Worm (Caenorhabditis elegans) whole organism, L4 larva: ENCODE results near the gene ZK402.2.
A peak's percentile ranks its signal among the peaks of the same experiment; 100 is the strongest.

Experiments used
- D1046.2 ChIP-seq: fragments of 200-800 bp; sonication (Bioruptor generic); IDR thresholded peaks from 2 replicates; pipeline ENCODE4 v1.3.6; 2022; ENCODE audit warnings: missing genetic modification characterization, missing compliant biosample characterization
- F10B5.3 ChIP-seq: sonication (generic microtip); optimal IDR thresholded peaks from 2 replicates; lab custom pipeline; 2016; ENCODE audit warnings: mild to moderate bottlenecking, missing genetic modification characterization, missing compliant biosample characterization
- F26F4.8 ChIP-seq: fragments of 200-800 bp; sonication (Bioruptor generic); conservative IDR thresholded peaks from 2 replicates; pipeline ENCODE4 v1.3.6; 2022; ENCODE audit warnings: missing genetic modification characterization, missing compliant biosample characterization
- F37D6.2 ChIP-seq: sonication (generic microtip); optimal IDR thresholded peaks from 2 replicates; lab custom pipeline; 2016; ENCODE audit warnings: mild to moderate bottlenecking, missing genetic modification characterization, missing compliant biosample characterization
- R02D3.7 ChIP-seq: fragments of 150-350 bp; sonication (generic microtip); optimal IDR thresholded peaks from 3 replicates; lab custom pipeline; 2014; ENCODE audit warnings: missing biosample characterization, missing genetic modification characterization
- Y5F2A.4 ChIP-seq: fragments of 200-800 bp; sonication (Bioruptor generic); optimal IDR thresholded peaks from 2 replicates; lab custom pipeline; 2018; ENCODE audit warnings: mild to moderate bottlenecking, missing genetic modification characterization, missing compliant biosample characterization
- Y75B8A.6 ChIP-seq: fragments of 200-800 bp; sonication (Bioruptor generic); IDR thresholded peaks from 2 replicates; pipeline ENCODE4 v1.3.6; 2022; ENCODE audit warnings: missing genetic modification reagents, missing genetic modification characterization, missing compliant biosample characterization
- ZK546.5 ChIP-seq, 2 experiments: sonication (generic microtip); optimal IDR thresholded peaks; 2 replicates each; lab custom pipeline; 2017; ENCODE audit warnings: missing biosample characterization in 2 of 2, missing genetic modification characterization in 2 of 2
- aly-2 ChIP-seq: sonication (generic microtip); optimal IDR thresholded peaks from 2 replicates; lab custom pipeline; 2018; ENCODE audit warnings: missing biosample characterization, missing genetic modification characterization
- ceh-20 ChIP-seq: fragments of 200-800 bp; sonication (Bioruptor generic); IDR thresholded peaks from 2 replicates; pipeline ENCODE4 v1.3.6; 2022; ENCODE audit warnings: missing genetic modification reagents, missing genetic modification characterization, missing compliant biosample characterization
- ceh-32 ChIP-seq: sonication (generic microtip); optimal IDR thresholded peaks from 2 replicates; lab custom pipeline; 2016; ENCODE audit warnings: mild to moderate bottlenecking, missing genetic modification characterization, missing compliant biosample characterization; ENCODE audit not compliant: poor library complexity
- ceh-44 ChIP-seq: fragments of 200-800 bp; sonication (Bioruptor generic); IDR thresholded peaks from 2 replicates; pipeline ENCODE4 v1.3.6; 2022; ENCODE audit warnings: missing genetic modification reagents, missing genetic modification characterization, missing compliant biosample characterization
- ceh-82 ChIP-seq: sonication (generic microtip); optimal IDR thresholded peaks from 2 replicates; lab custom pipeline; 2017; ENCODE audit warnings: missing biosample characterization, missing genetic modification characterization
- cey-2 ChIP-seq: sonication (generic microtip); optimal IDR thresholded peaks from 3 replicates; lab custom pipeline; 2017; ENCODE audit warnings: missing genetic modification characterization, mild to moderate bottlenecking, missing compliant biosample characterization, antibody characterized with exemption, borderline replicate concordance; ENCODE audit not compliant: insufficient read depth
- ctbp-1 ChIP-seq: fragments of 200-800 bp; sonication (Bioruptor generic); IDR thresholded peaks from 2 replicates; pipeline ENCODE4 v1.3.6; 2022; ENCODE audit warnings: missing genetic modification reagents, missing genetic modification characterization, missing compliant biosample characterization
- daf-19 ChIP-seq: fragments of 200-800 bp; sonication (Bioruptor generic); conservative IDR thresholded peaks from 2 replicates; pipeline ENCODE4 v1.3.6; 2022; ENCODE audit warnings: missing genetic modification characterization, missing compliant biosample characterization
- dmd-6 ChIP-seq: fragments of 200-800 bp; sonication (Bioruptor generic); IDR thresholded peaks from 2 replicates; pipeline ENCODE4 v1.3.6; 2022; ENCODE audit warnings: missing genetic modification reagents, missing genetic modification characterization, missing compliant biosample characterization
- dpl-1 ChIP-seq: fragments of 150-350 bp; optimal IDR thresholded peaks from 2 replicates; lab custom pipeline; 2014; ENCODE audit warnings: missing biosample characterization, missing genetic modification reagents, missing genetic modification characterization
- dve-1 ChIP-seq: sonication (generic microtip); optimal IDR thresholded peaks from 2 replicates; lab custom pipeline; 2017; ENCODE audit warnings: antibody characterized with exemption, mild to moderate bottlenecking, missing genetic modification characterization, missing compliant biosample characterization; ENCODE audit not compliant: insufficient read depth
- egl-27 ChIP-seq: sonication (generic microtip); optimal IDR thresholded peaks from 3 replicates; lab custom pipeline; 2017; ENCODE audit warnings: missing biosample characterization, missing genetic modification reagents, missing genetic modification characterization
- gei-8 ChIP-seq: fragments of 200-800 bp; sonication (Bioruptor generic); optimal IDR thresholded peaks from 2 replicates; lab custom pipeline; 2018; ENCODE audit warnings: mild to moderate bottlenecking, missing genetic modification characterization, missing compliant biosample characterization
- hif-1 ChIP-seq, 2 experiments: sonication (generic microtip); optimal IDR thresholded peaks; 2 replicates each; lab custom pipeline; 2016 to 2017; ENCODE audit warnings: missing compliant biosample characterization in 2 of 2, missing genetic modification characterization in 2 of 2, missing genetic modification reagents in 2 of 2, missing genotype in 2 of 2, mild to moderate bottlenecking in 1 of 2
- hlh-30 ChIP-seq: sonication (generic microtip); optimal IDR thresholded peaks from 2 replicates; lab custom pipeline; 2017; ENCODE audit warnings: antibody characterized with exemption, mild to moderate bottlenecking, missing genetic modification characterization, missing compliant biosample characterization; ENCODE audit not compliant: insufficient read depth
- jun-1 ChIP-seq: fragments of 150-350 bp; optimal IDR thresholded peaks from 2 replicates; lab custom pipeline; 2014; ENCODE audit warnings: missing biosample characterization, missing genetic modification reagents, missing genetic modification characterization
- lin-1 ChIP-seq: fragments of 200-800 bp; sonication (Bioruptor generic); IDR thresholded peaks from 2 replicates; pipeline ENCODE4 v1.3.6; 2022; ENCODE audit warnings: missing genetic modification reagents, missing genetic modification characterization, missing compliant biosample characterization
- lin-15B ChIP-seq: fragments of 150-350 bp; sonication (generic microtip); optimal IDR thresholded peaks from 3 replicates; lab custom pipeline; 2014; ENCODE audit warnings: missing biosample characterization, missing genetic modification characterization
- lin-38 ChIP-seq: fragments of 200-800 bp; sonication (Bioruptor generic); IDR thresholded peaks from 2 replicates; pipeline ENCODE4 v1.3.6; 2022; ENCODE audit warnings: missing genetic modification reagents, missing genetic modification characterization, missing compliant biosample characterization
- lir-3 ChIP-seq: sonication (generic microtip); optimal IDR thresholded peaks from 2 replicates; lab custom pipeline; 2016; ENCODE audit warnings: mild to moderate bottlenecking, missing genetic modification characterization, missing compliant biosample characterization
- madf-9 ChIP-seq: fragments of 200-800 bp; sonication (Bioruptor generic); conservative IDR thresholded peaks from 2 replicates; pipeline ENCODE4 v1.3.6; 2022; ENCODE audit warnings: missing genetic modification reagents, missing genetic modification characterization, missing compliant biosample characterization
- mep-1 ChIP-seq: fragments of 150-350 bp; sonication (generic microtip); optimal IDR thresholded peaks from 3 replicates; lab custom pipeline; 2014; ENCODE audit warnings: missing biosample characterization, missing genetic modification characterization
- mxl-2 ChIP-seq: fragments of 200-800 bp; sonication (Bioruptor generic); conservative IDR thresholded peaks from 2 replicates; pipeline ENCODE4 v1.3.6; 2022; ENCODE audit warnings: missing genetic modification reagents, missing genetic modification characterization, missing compliant biosample characterization
- mxl-3 ChIP-seq: fragments of 200-800 bp; sonication (Bioruptor generic); optimal IDR thresholded peaks from 2 replicates; lab custom pipeline; 2018; ENCODE audit warnings: mild to moderate bottlenecking, missing genetic modification characterization, missing compliant biosample characterization
- nhr-42 ChIP-seq: fragments of 200-800 bp; sonication (Bioruptor generic); IDR thresholded peaks from 2 replicates; pipeline ENCODE4 v1.3.6; 2022; ENCODE audit warnings: missing genetic modification characterization, missing compliant biosample characterization
- nhr-6 ChIP-seq: fragments of 150-350 bp; optimal IDR thresholded peaks from 2 replicates; lab custom pipeline; 2014; ENCODE audit warnings: missing biosample characterization, missing genetic modification characterization
- nhr-77 ChIP-seq: fragments of 150-350 bp; optimal IDR thresholded peaks from 2 replicates; lab custom pipeline; 2014; ENCODE audit warnings: missing biosample characterization, missing genetic modification characterization
- pha-4 ChIP-seq, 2 experiments: fragments of 150-350 bp in 1 of 2; fragments of 200-800 bp in 1 of 2; sonication (Bioruptor generic) in 1 of 2; IDR thresholded peaks in 1 of 2; optimal IDR thresholded peaks in 1 of 2; 2 replicates each; pipeline versions ENCODE4 v1.3.6 to Lab custom; 2014 to 2022; ENCODE audit warnings: missing genetic modification characterization in 2 of 2, missing genetic modification reagents in 2 of 2, missing biosample characterization in 1 of 2, missing compliant biosample characterization in 1 of 2
- php-3 ChIP-seq: fragments of 200-800 bp; sonication (Bioruptor generic); IDR thresholded peaks from 2 replicates; pipeline ENCODE4 v1.3.6; 2022; ENCODE audit warnings: missing genetic modification reagents, missing genetic modification characterization, missing compliant biosample characterization
- pqm-1 ChIP-seq: sonication (generic microtip); optimal IDR thresholded peaks from 2 replicates; lab custom pipeline; 2017; ENCODE audit warnings: missing biosample characterization, missing genetic modification characterization
- saeg-2 ChIP-seq: fragments of 200-800 bp; sonication (Bioruptor generic); IDR thresholded peaks from 2 replicates; pipeline ENCODE4 v1.3.6; 2022; ENCODE audit warnings: missing genetic modification reagents, missing genetic modification characterization, missing compliant biosample characterization
- skn-1 ChIP-seq: fragments of 150-350 bp; optimal IDR thresholded peaks from 2 replicates; lab custom pipeline; 2014; ENCODE audit warnings: missing biosample characterization, missing genetic modification characterization
- snpc-4 ChIP-seq: fragments of 150-350 bp; optimal IDR thresholded peaks from 2 replicates; lab custom pipeline; 2014; ENCODE audit warnings: missing biosample characterization, missing genetic modification characterization
- spr-3 ChIP-seq: fragments of 200-800 bp; sonication (Bioruptor generic); optimal IDR thresholded peaks from 2 replicates; lab custom pipeline; 2018; ENCODE audit warnings: mild to moderate bottlenecking, missing genetic modification characterization, missing compliant biosample characterization
- unc-130 ChIP-seq: sonication (generic microtip); optimal IDR thresholded peaks from 2 replicates; lab custom pipeline; 2016; ENCODE audit warnings: missing genetic modification reagents, missing genetic modification characterization, missing compliant biosample characterization
- unc-39 ChIP-seq: sonication (generic microtip); optimal IDR thresholded peaks from 2 replicates; lab custom pipeline; 2017; ENCODE audit warnings: missing biosample characterization, missing genetic modification characterization
- unc-62 ChIP-seq, 3 experiments: fragments of 150-350 bp in 1 of 3; sonication (generic microtip); optimal IDR thresholded peaks in 2 of 3; peaks in 1 of 3; 1 replicate in 1 of 3; 2 replicates in 2 of 3; lab custom pipeline; 2014 to 2017; ENCODE audit warnings: missing biosample characterization in 3 of 3, missing genetic modification characterization in 3 of 3, missing genetic modification reagents in 3 of 3, missing genotype in 1 of 3
- vab-7 ChIP-seq: fragments of 200-800 bp; sonication (Bioruptor generic); IDR thresholded peaks from 2 replicates; pipeline ENCODE4 v1.3.6; 2022; ENCODE audit warnings: missing genetic modification reagents, missing genetic modification characterization, missing compliant biosample characterization
- zag-1 ChIP-seq: fragments of 150-350 bp; optimal IDR thresholded peaks from 2 replicates; lab custom pipeline; 2014; ENCODE audit warnings: missing biosample characterization, missing genetic modification characterization
- zfp-2 ChIP-seq: sonication (generic microtip); optimal IDR thresholded peaks from 2 replicates; lab custom pipeline; 2016; ENCODE audit warnings: mild to moderate bottlenecking, missing genetic modification characterization, missing compliant biosample characterization
- zip-11 ChIP-seq: fragments of 200-800 bp; sonication (Bioruptor generic); IDR thresholded peaks from 2 replicates; pipeline ENCODE4 v1.3.6; 2022; ENCODE audit warnings: missing genetic modification characterization, missing compliant biosample characterization

ZK402.2 gene

DNA sequence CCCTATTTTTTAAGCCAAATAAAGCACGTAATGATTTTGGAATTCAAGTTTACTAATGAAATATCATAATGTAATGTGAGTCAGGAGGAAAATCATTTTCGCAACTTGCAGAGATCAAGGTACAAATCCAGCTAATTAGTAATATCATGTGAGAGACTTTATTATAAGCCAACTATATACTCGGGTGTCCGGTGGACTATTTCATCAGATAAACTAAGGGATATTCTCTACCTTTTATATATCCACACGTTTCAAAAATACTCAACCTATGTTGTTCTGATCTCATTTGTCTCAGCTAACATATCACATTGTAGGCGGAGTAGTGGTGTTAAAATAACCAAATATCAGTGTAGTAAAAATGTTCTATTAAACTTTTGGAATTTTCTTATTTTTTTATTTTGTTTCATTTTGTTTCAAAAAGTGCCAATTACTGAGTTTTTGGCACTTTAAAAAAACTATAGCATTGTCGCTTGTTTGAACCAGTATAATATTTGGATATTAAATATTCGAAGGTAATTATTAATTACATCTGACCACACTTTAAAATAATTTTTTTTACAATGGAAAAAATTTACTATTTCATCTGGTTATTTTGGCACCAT, 14.1 kb upstream of the ZK402.2 start:
- TF ChIP-seq hlh-30 (peak; percentile 95), ceh-44 (GFP tag; lab: Robert Waterston, UW) (0 out of 2 replicates have a peak, but pooled peaks have one; percentile 32), aly-2 (tag; lab: Kevin White, UChicago) (no peak), R02D3.7 (tag; lab: Kevin White, UChicago) (no peak), lin-15B (tag; lab: Kevin White, UChicago) (no peak), Y75B8A.6 (GFP tag; lab: Robert Waterston, UW) (no peak), dve-1 (tag; lab: Kevin White, UChicago) (peak; percentile 94), nhr-42 (GFP tag; lab: Robert Waterston, UW) (peak; percentile 96), skn-1 (tag; lab: Kevin White, UChicago) (no peak), F26F4.8 (no peak), unc-62 (GFP tag; optimal IDR thresholded peaks at IDR 0.05 in 1 of 2; lab: Kevin White, UChicago) (peak; percentile 70 to 97), unc-62 (tag; optimal IDR thresholded peaks at IDR 0.05; lab: Kevin White, UChicago) (peak; percentile 36), pha-4 (GFP tag; IDR thresholded peaks at IDR 0.05; lab: Robert Waterston, UW) (peak; percentile 79), pha-4 (tag; optimal IDR thresholded peaks at IDR 0.05; lab: Kevin White, UChicago) (no peak), Y5F2A.4 (GFP tag; lab: Kevin White, UChicago) (peak; percentile 61), dpl-1 (GFP tag; lab: Kevin White, UChicago) (peak; percentile 58), nhr-77 (tag; lab: Kevin White, UChicago) (peak; percentile 99), jun-1 (tag; lab: Kevin White, UChicago) (peak; percentile 95), zfp-2 (tag; lab: Kevin White, UChicago) (peak; percentile 65), ceh-20 (GFP tag; lab: Robert Waterston, UW) (peak; percentile 75), cey-2 (tag; lab: Kevin White, UChicago) (peak; percentile 65), ZK546.5 (tag; optimal IDR thresholded peaks at IDR 0.05; lab: Kevin White, UChicago) (peak in 1 of 2 experiments; percentile 55), ctbp-1 (peak; percentile 90), ceh-82 (tag; lab: Kevin White, UChicago) (no peak), lin-1 (peak; percentile 64; the same call in 1 of the 2 replicates), spr-3 (GFP tag; lab: Kevin White, UChicago) (peak; percentile 92), pqm-1 (tag; lab: Kevin White, UChicago) (peak; percentile 19), lir-3 (tag; lab: Kevin White, UChicago) (peak; percentile 67), mep-1 (tag; lab: Kevin White, UChicago) (peak; percentile 99), ceh-32 (tag; lab: Kevin White, UChicago) (peak; percentile 77), F37D6.2 (tag; lab: Kevin White, UChicago) (peak; percentile 97), F10B5.3 (peak; percentile 83), daf-19 (GFP tag; lab: Robert Waterston, UW) (peak; percentile 82; the same call in 1 of the 2 replicates), zag-1 (tag; lab: Kevin White, UChicago) (peak; percentile 64), unc-130 (GFP tag; lab: Kevin White, UChicago) (no peak), vab-7 (GFP tag; lab: Robert Waterston, UW) (peak; percentile 90), mxl-3 (GFP tag; lab: Kevin White, UChicago) (peak; percentile 76), D1046.2 (GFP tag; lab: Robert Waterston, UW) (no peak), egl-27 (tag; lab: Kevin White, UChicago) (no peak), hif-1 (tag; optimal IDR thresholded peaks at IDR 0.05; lab: Kevin White, UChicago) (peak; percentile 49 to 54), lin-38 (peak; percentile 72), unc-39 (tag; lab: Kevin White, UChicago) (no peak), saeg-2 (GFP tag; lab: Robert Waterston, UW) (peak; percentile 81; the same call in 1 of the 2 replicates), php-3 (peak; percentile 87), madf-9 (GFP tag; lab: Robert Waterston, UW) (peak; percentile 86), mxl-2 (GFP tag; lab: Robert Waterston, UW) (no peak), snpc-4 (no peak), gei-8 (GFP tag; lab: Kevin White, UChicago) (no peak), dmd-6 (GFP tag; lab: Robert Waterston, UW) (peak; percentile 88), zip-11 (GFP tag; lab: Robert Waterston, UW) (no peak), nhr-6 (tag; lab: Kevin White, UChicago) (peak; percentile 98)
